Fruit fly (Drosophila melanogaster): Measurements from ENCODE around the gene CG31360.
A peak's percentile ranks its signal among the peaks of the same experiment; 100 is the strongest.

CG31360 gene

DNA sequence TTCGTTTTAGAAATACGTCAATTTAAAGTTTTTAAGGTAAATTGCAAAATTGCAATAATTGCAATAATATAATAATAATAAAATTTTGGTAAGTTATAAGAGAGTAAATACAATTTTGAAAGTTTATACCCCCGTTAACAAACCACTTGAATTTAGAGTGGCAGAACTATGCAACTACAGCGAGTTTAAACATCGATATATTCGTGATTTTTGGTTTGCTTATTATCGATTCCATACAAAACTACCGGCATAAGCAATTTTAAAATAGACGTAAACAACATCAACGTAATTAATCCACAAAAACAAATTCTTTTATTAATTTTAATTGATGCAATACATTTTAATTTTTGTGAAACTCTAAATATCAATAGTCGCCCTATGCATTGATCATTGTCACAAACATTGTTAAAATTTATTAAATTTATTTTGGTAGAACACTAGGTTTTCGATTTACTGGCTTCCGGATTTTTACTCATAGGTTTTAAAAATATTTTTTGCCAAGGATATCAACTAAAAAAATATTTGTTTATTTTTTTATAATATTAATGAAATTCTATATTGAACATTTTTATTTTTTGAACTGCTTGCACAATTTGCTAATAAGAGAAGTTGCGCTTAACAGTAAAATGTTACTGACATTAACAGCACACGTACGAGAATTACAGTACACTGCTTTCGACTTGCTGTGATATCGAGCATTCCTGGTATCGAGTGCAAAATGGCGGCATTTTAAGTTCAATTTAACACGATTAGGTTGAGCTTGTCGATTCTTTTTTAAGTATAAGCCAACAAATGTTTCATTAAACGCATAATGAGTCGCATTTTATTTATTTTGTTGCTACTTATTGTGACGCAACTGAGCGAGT lies 34.1 kb downstream of the CG31360 start, which contains the start of gene Pxt:
TSS of gene Pxt (plus strand) at position 695 of the 866 bp plus-strand sequence.
- no peak for TF ChIP-seq CG9948 (tag; optimal IDR thresholded peaks at IDR 0.05)
- TF ChIP-seq Ets98B (GFP tag; IDR thresholded peaks at IDR 0.05): no peak
- TF ChIP-seq rn (GFP tag; IDR thresholded peaks at IDR 0.05): no peak
- TF ChIP-seq fd96Ca (GFP tag; IDR thresholded peaks at IDR 0.05): no peak
- TF ChIP-seq D1 (tag; optimal IDR thresholded peaks at IDR 0.05): peak; percentile 60
- TF ChIP-seq CG8301 (tag; optimal IDR thresholded peaks at IDR 0.05): no peak
- peak; percentile 17 for TF ChIP-seq Pif1B (GFP tag; optimal IDR thresholded peaks at IDR 0.05)
- TF ChIP-seq CG14655 (GFP tag; optimal IDR thresholded peaks at IDR 0.05): no peak
- TF ChIP-seq CG13204 (GFP tag; optimal IDR thresholded peaks at IDR 0.05): no peak
- no peak for TF ChIP-seq Snoo (tag; optimal IDR thresholded peaks at IDR 0.05)
- TF ChIP-seq CG34367 (tag; optimal IDR thresholded peaks at IDR 0.05): no peak
- TF ChIP-seq CG8159 (tag; optimal IDR thresholded peaks at IDR 0.05): no peak

DNA sequence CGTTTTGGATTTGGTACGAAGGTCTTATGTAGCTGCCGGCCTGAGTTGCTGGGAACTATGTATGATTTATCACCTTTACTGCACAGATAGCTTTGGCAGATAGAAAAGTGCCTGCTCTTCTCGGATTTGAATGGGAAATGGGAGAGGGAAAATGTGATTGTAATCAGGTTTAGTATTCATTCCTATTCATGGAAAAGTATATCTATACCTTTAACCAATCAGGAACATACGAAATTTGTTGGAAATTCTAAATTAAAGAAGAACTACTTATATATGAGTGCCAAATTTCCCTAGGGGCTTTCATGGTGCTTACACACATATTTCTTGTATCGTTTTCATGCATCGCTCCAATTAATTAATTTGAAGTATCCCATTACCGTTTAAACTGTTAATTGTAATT lies 40.1 kb downstream of the CG31360 start, which contains the start of gene Atg8b:
TSS of gene Atg8b (minus strand) at position 101 of the 400 bp plus-strand sequence.
- TF ChIP-seq fd96Ca (GFP tag; IDR thresholded peaks at IDR 0.05) (no peak), Pif1B (GFP tag; optimal IDR thresholded peaks at IDR 0.05) (no peak), D1 (tag; optimal IDR thresholded peaks at IDR 0.05) (no peak), CG4496 (GFP tag; IDR thresholded peaks at IDR 0.05) (no peak), CG8301 (tag; optimal IDR thresholded peaks at IDR 0.05) (no peak), CG8159 (tag; optimal IDR thresholded peaks at IDR 0.05) (no peak), Snoo (tag; optimal IDR thresholded peaks at IDR 0.05) (no peak), CG12605 (GFP tag; IDR thresholded peaks at IDR 0.05) (no peak), CG34367 (tag; optimal IDR thresholded peaks at IDR 0.05) (no peak)

- TF ChIP-seq CG34367 (tag; optimal IDR thresholded peaks at IDR 0.05) (no peak), CG4496 (GFP tag; IDR thresholded peaks at IDR 0.05) (peak; percentile 66)
Measured at dm6 chr3R:17725558-17725957, 40.7 kb downstream of the CG31360 start, which contains the start of gene Lgr1. Lgr1 (plus strand) TSS chr3R:17725777.

dm6 chr3R:17733261-17733660 lies 48.4 kb downstream of the CG31360 start, which contains the start of gene CG14321:
CG14321 (plus strand) TSS chr3R:17733598.
- no peak for TF ChIP-seq CG34367 (tag; optimal IDR thresholded peaks at IDR 0.05)
- TF ChIP-seq D1 (tag; optimal IDR thresholded peaks at IDR 0.05): no peak
- TF ChIP-seq CG4496 (GFP tag; IDR thresholded peaks at IDR 0.05): no peak
- TF ChIP-seq rn (GFP tag; IDR thresholded peaks at IDR 0.05): no peak
- TF ChIP-seq Pif1A (GFP tag; optimal IDR thresholded peaks at IDR 0.05): no peak
